Worm (Caenorhabditis elegans) whole organism, L4 larva: ENCODE results near the gene thn-2.
A peak's percentile ranks its signal among the peaks of the same experiment; 100 is the strongest.

Source experiments
- R02D3.7 ChIP-seq: fragments of 150-350 bp; sonication (generic microtip); optimal IDR thresholded peaks from 3 replicates; lab custom pipeline; 2014; ENCODE audit warnings: missing biosample characterization, missing genetic modification characterization
- Y75B8A.6 ChIP-seq: fragments of 200-800 bp; sonication (Bioruptor generic); IDR thresholded peaks from 2 replicates; pipeline ENCODE4 v1.3.6; 2022; ENCODE audit warnings: missing genetic modification reagents, missing genetic modification characterization, missing compliant biosample characterization
- aha-1 ChIP-seq: fragments of 150-350 bp; peaks from one replicate; lab custom pipeline; 2014; ENCODE audit warnings: missing biosample characterization, missing genetic modification characterization
- ceh-82 ChIP-seq: sonication (generic microtip); optimal IDR thresholded peaks from 2 replicates; lab custom pipeline; 2017; ENCODE audit warnings: missing biosample characterization, missing genetic modification characterization
- fos-1 ChIP-seq: fragments of 150-350 bp; optimal IDR thresholded peaks from 2 replicates; lab custom pipeline; 2014; ENCODE audit warnings: missing biosample characterization, missing genetic modification characterization
- nhr-237 ChIP-seq: sonication (generic microtip); optimal IDR thresholded peaks from 2 replicates; lab custom pipeline; 2017; ENCODE audit warnings: missing biosample characterization, missing genetic modification characterization
- nhr-25 ChIP-seq: sonication (generic microtip); optimal IDR thresholded peaks from 2 replicates; lab custom pipeline; 2017; ENCODE audit warnings: missing genetic modification characterization, mild to moderate bottlenecking, missing compliant biosample characterization, antibody characterized with exemption, moderate library complexity, borderline replicate concordance; ENCODE audit not compliant: insufficient read depth
- pha-4 ChIP-seq, 2 experiments: fragments of 150-350 bp in 1 of 2; fragments of 200-800 bp in 1 of 2; sonication (Bioruptor generic) in 1 of 2; IDR thresholded peaks in 1 of 2; optimal IDR thresholded peaks in 1 of 2; 2 replicates each; pipeline versions ENCODE4 v1.3.6 to Lab custom; 2014 to 2022; ENCODE audit warnings: missing genetic modification characterization in 2 of 2, missing genetic modification reagents in 2 of 2, missing biosample characterization in 1 of 2, missing compliant biosample characterization in 1 of 2
- unc-62 ChIP-seq, 3 experiments: fragments of 150-350 bp in 1 of 3; sonication (generic microtip); optimal IDR thresholded peaks in 2 of 3; peaks in 1 of 3; 1 replicate in 1 of 3; 2 replicates in 2 of 3; lab custom pipeline; 2014 to 2017; ENCODE audit warnings: missing biosample characterization in 3 of 3, missing genetic modification characterization in 3 of 3, missing genetic modification reagents in 3 of 3, missing genotype in 1 of 3
- ztf-11 ChIP-seq: fragments of 150-350 bp; optimal IDR thresholded peaks from 2 replicates; lab custom pipeline; 2014; ENCODE audit warnings: missing biosample characterization, missing genetic modification characterization
- ztf-7 ChIP-seq: fragments of 150-350 bp; optimal IDR thresholded peaks from 2 replicates; lab custom pipeline; 2014; ENCODE audit warnings: missing biosample characterization, missing genetic modification characterization

DNA sequence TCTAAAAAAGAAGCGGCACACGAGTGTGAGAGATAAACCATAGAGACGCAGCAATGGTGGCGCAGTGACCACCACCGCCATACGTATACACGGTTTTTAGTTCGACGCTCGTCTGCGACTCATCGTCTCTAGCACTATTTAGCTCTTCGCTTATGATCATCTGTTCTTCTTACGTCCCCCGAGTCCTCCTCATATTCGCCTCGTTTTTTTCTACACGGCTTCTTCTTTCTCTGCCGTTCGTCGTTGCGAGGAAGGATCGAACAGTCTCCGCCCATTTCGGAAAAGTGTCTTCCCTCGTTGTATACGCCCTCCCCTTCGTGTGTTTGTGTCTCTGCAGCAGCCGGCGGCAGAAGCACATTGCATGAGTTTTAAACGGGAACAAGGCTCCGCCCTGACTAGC, 18.0 kb upstream of the thn-2 start:
- TF ChIP-seq pha-4 (GFP tag; IDR thresholded peaks at IDR 0.05; lab: Robert Waterston, UW) (no peak), pha-4 (tag; optimal IDR thresholded peaks at IDR 0.05; lab: Kevin White, UChicago) (no peak), ztf-7 (tag; lab: Kevin White, UChicago) (no peak), ceh-82 (no peak), unc-62 (GFP tag; optimal IDR thresholded peaks at IDR 0.05 in 1 of 2; lab: Kevin White, UChicago) (no peak), unc-62 (tag; optimal IDR thresholded peaks at IDR 0.05; lab: Kevin White, UChicago) (no peak), Y75B8A.6 (GFP tag; lab: Robert Waterston, UW) (no peak), nhr-25 (tag; lab: Kevin White, UChicago) (no peak), fos-1 (tag; lab: Kevin White, UChicago) (no peak), ztf-11 (tag; lab: Kevin White, UChicago) (no peak), aha-1 (tag; lab: Kevin White, UChicago) (peak; percentile 65), nhr-237 (tag; lab: Kevin White, UChicago) (no peak), R02D3.7 (tag; lab: Kevin White, UChicago) (no peak)
